Worm (Caenorhabditis elegans) whole organism, L1 larva: ENCODE data around the gene R11D1.1.

Source experiments
- C16A3.4 ChIP-seq: fragments of 150-350 bp; optimal IDR thresholded peaks from 2 replicates; lab custom pipeline; 2014; ENCODE audit warnings: missing biosample characterization, missing genetic modification characterization
- C34B4.2 ChIP-seq: sonication (generic microtip); optimal IDR thresholded peaks from 2 replicates; lab custom pipeline; 2017; ENCODE audit warnings: mild to moderate bottlenecking, missing genetic modification characterization, missing compliant biosample characterization
- Y116A8C.19 ChIP-seq: sonication (generic microtip); optimal IDR thresholded peaks from 2 replicates; lab custom pipeline; 2016; ENCODE audit warnings: missing compliant biosample characterization, missing genetic modification characterization, borderline replicate concordance
- alr-1 ChIP-seq: fragments of 200-800 bp; sonication (Bioruptor generic); optimal IDR thresholded peaks from 2 replicates; lab custom pipeline; 2018; ENCODE audit warnings: borderline replicate concordance, mild to moderate bottlenecking, missing genetic modification characterization, missing compliant biosample characterization
- ama-1 ChIP-seq: fragments of 150-350 bp; optimal IDR thresholded peaks from 2 replicates; lab custom pipeline; 2014
- ceh-63 ChIP-seq: fragments of 200-800 bp; sonication (Bioruptor generic); optimal IDR thresholded peaks from 2 replicates; lab custom pipeline; 2018; ENCODE audit warnings: mild to moderate bottlenecking, missing genetic modification characterization, missing compliant biosample characterization
- ceh-8 ChIP-seq: fragments of 200-800 bp; sonication (Bioruptor generic); optimal IDR thresholded peaks from 2 replicates; lab custom pipeline; 2018; ENCODE audit warnings: mild to moderate bottlenecking, missing genetic modification characterization, moderate library complexity, missing compliant biosample characterization
- ceh-88 ChIP-seq: fragments of 200-800 bp; sonication (Bioruptor generic); IDR thresholded peaks from 2 replicates; pipeline ENCODE4 v1.3.6; 2022; ENCODE audit warnings: missing genetic modification characterization, missing compliant biosample characterization
- ceh-90 ChIP-seq: sonication (generic microtip); optimal IDR thresholded peaks from 2 replicates; lab custom pipeline; 2016; ENCODE audit warnings: missing genetic modification characterization, missing compliant biosample characterization
- dpl-1 ChIP-seq, 3 experiments: fragments of 150-350 bp in 2 of 3; sonication (generic microtip) in 1 of 3; optimal IDR thresholded peaks; 2 replicates each; lab custom pipeline; 2014 to 2017; ENCODE audit warnings: missing biosample characterization in 3 of 3, missing genetic modification characterization in 3 of 3, missing genetic modification reagents in 3 of 3
- dsc-1 ChIP-seq: sonication (generic microtip); optimal IDR thresholded peaks from 2 replicates; lab custom pipeline; 2016; ENCODE audit warnings: mild to moderate bottlenecking, missing genetic modification characterization, missing compliant biosample characterization
- efl-3 ChIP-seq: fragments of 200-800 bp; sonication (Bioruptor generic); optimal IDR thresholded peaks from 2 replicates; lab custom pipeline; 2018; ENCODE audit warnings: mild to moderate bottlenecking, missing genetic modification characterization, missing compliant biosample characterization
- egl-27 ChIP-seq, 2 experiments: fragments of 150-350 bp in 1 of 2; sonication (generic microtip); optimal IDR thresholded peaks; 3 replicates each; lab custom pipeline; 2017 to 2018; ENCODE audit warnings: missing biosample characterization in 2 of 2, missing genetic modification characterization in 2 of 2, missing genetic modification reagents in 2 of 2
- elt-2 ChIP-seq: sonication (generic microtip); optimal IDR thresholded peaks from 2 replicates; lab custom pipeline; 2016; ENCODE audit warnings: missing genetic modification characterization, mild to moderate bottlenecking, inconsistent platforms, missing compliant biosample characterization, missing genetic modification reagents
- fkh-10 ChIP-seq: sonication (generic microtip); optimal IDR thresholded peaks from 2 replicates; lab custom pipeline; 2017; ENCODE audit warnings: missing biosample characterization, missing genetic modification reagents, missing genetic modification characterization
- fos-1 ChIP-seq: fragments of 150-350 bp; optimal IDR thresholded peaks from 2 replicates; lab custom pipeline; 2014; ENCODE audit warnings: missing biosample characterization, missing genetic modification characterization
- jun-1 ChIP-seq: fragments of 150-350 bp; optimal IDR thresholded peaks from 2 replicates; lab custom pipeline; 2014; ENCODE audit warnings: missing biosample characterization, missing genetic modification reagents, missing genetic modification characterization
- lin-14 ChIP-seq: fragments of 200-800 bp; sonication (Bioruptor generic); optimal IDR thresholded peaks from 2 replicates; lab custom pipeline; 2018; ENCODE audit warnings: mild to moderate bottlenecking, missing genetic modification characterization, moderate library complexity, missing compliant biosample characterization
- mab-9 ChIP-seq: fragments of 200-800 bp; sonication (Bioruptor generic); IDR thresholded peaks from 2 replicates; pipeline ENCODE4 v1.3.6; 2022; ENCODE audit warnings: missing genetic modification reagents, missing genetic modification characterization, missing compliant biosample characterization
- mep-1 ChIP-seq: fragments of 150-350 bp; optimal IDR thresholded peaks from 2 replicates; lab custom pipeline; 2014; ENCODE audit warnings: missing biosample characterization, missing genetic modification characterization
- nhr-20 ChIP-seq: sonication (generic microtip); optimal IDR thresholded peaks from 2 replicates; lab custom pipeline; 2016; ENCODE audit warnings: mild to moderate bottlenecking, missing genetic modification characterization, missing compliant biosample characterization
- nhr-47 ChIP-seq: sonication (generic microtip); optimal IDR thresholded peaks from 2 replicates; lab custom pipeline; 2016; ENCODE audit warnings: mild to moderate bottlenecking, missing genetic modification characterization, moderate library complexity, missing compliant biosample characterization
- nhr-77 ChIP-seq: fragments of 150-350 bp; optimal IDR thresholded peaks from 2 replicates; lab custom pipeline; 2014; ENCODE audit warnings: missing biosample characterization, missing genetic modification characterization
- nhr-84 ChIP-seq: sonication (generic microtip); optimal IDR thresholded peaks from 2 replicates; lab custom pipeline; 2017; ENCODE audit warnings: missing biosample characterization, missing genetic modification characterization
- nhr-85 ChIP-seq: sonication (generic microtip); peaks from one replicate; lab custom pipeline; 2016; ENCODE audit warnings: missing genetic modification characterization, inconsistent platforms, missing compliant biosample characterization
- nhr-90 ChIP-seq: sonication (generic microtip); optimal IDR thresholded peaks from 2 replicates; lab custom pipeline; 2016; ENCODE audit warnings: mild to moderate bottlenecking, missing genetic modification characterization, missing compliant biosample characterization; ENCODE audit not compliant: poor library complexity
- pag-3 ChIP-seq: sonication (generic microtip); optimal IDR thresholded peaks from 2 replicates; lab custom pipeline; 2017; ENCODE audit warnings: missing genetic modification characterization, mild to moderate bottlenecking, missing compliant biosample characterization, antibody characterized with exemption, borderline replicate concordance; ENCODE audit not compliant: insufficient read depth
- pax-3 ChIP-seq: fragments of 200-800 bp; sonication (Bioruptor generic); optimal IDR thresholded peaks from 2 replicates; lab custom pipeline; 2018; ENCODE audit warnings: mild to moderate bottlenecking, missing genetic modification characterization, moderate library complexity, missing compliant biosample characterization
- tbx-2 ChIP-seq: sonication (generic microtip); optimal IDR thresholded peaks from 2 replicates; lab custom pipeline; 2016; ENCODE audit warnings: missing genetic modification characterization, missing compliant biosample characterization
- unc-130 ChIP-seq: fragments of 150-350 bp; optimal IDR thresholded peaks from 2 replicates; lab custom pipeline; 2017; ENCODE audit warnings: missing biosample characterization, missing genetic modification characterization, inconsistent platforms
- unc-30 ChIP-seq: sonication (generic microtip); optimal IDR thresholded peaks from 2 replicates; lab custom pipeline; 2017; ENCODE audit warnings: missing biosample characterization, missing genetic modification characterization
- unc-98 ChIP-seq: fragments of 200-800 bp; sonication (Bioruptor generic); IDR thresholded peaks from 2 replicates; pipeline ENCODE4 v1.3.6; 2022; ENCODE audit warnings: missing genetic modification characterization, missing compliant biosample characterization
- xbp-1 ChIP-seq: sonication (generic microtip); optimal IDR thresholded peaks from 2 replicates; lab custom pipeline; 2016; ENCODE audit warnings: missing genetic modification characterization, missing compliant biosample characterization

Gene R11D1.1

DNA sequence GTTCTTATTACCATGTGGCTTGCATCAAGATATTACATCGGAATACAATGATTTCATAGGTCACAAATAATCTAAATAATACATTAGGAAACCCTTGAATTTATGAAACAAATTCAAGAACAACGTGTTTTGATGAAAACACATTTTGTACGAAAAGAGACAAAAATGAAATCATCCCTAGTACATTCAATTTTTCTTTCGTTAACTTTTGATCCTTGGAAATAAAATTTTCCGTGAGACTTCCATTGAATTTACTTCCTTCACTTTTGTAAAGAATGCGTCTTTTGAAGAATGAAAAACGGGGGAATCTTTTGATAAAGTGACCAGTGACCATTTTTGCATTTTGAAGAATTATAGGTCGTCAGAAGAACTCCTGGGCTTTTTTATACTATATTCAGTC, 30.4 kb upstream of the R11D1.1 start:
- peak; percentile 83 for TF ChIP-seq fkh-10 (GFP tag; lab: Kevin White, UChicago)
- TF ChIP-seq xbp-1 (tag; lab: Kevin White, UChicago): no peak
- TF ChIP-seq nhr-47: no peak
- TF ChIP-seq lin-14 (GFP tag; lab: Kevin White, UChicago): peak; percentile 2
- TF ChIP-seq ceh-63 (GFP tag; lab: Kevin White, UChicago): no peak
- TF ChIP-seq nhr-90 (tag; lab: Kevin White, UChicago): no peak
- no peak for TF ChIP-seq nhr-77 (tag; lab: Kevin White, UChicago)
- no peak for TF ChIP-seq efl-3 (GFP tag; lab: Kevin White, UChicago)

DNA sequence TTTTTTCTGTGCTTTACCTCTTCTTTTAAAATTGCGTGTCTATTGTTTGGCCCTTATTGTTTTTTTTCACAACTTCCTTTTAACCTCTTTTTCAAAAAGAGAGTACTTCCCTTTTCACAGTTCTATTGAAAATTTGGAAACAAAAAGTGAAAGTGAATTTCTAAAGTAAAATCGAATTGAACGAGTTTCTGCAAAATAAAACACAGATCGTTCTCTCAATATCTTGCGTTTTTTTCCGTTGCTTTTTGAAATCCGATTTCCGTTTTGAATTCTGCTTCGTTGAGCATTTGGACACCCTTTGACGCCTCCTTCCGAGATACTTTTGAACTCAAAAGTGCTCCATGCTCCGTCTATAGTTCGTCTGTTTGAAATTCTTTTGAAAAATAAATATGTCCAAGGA, 27.9 kb upstream of the R11D1.1 start:
- TF ChIP-seq fkh-10 (GFP tag; lab: Kevin White, UChicago) (peak; percentile 91), pax-3 (tag; lab: Kevin White, UChicago) (no peak), ceh-88 (GFP tag; lab: Robert Waterston, UW) (no peak), mab-9 (GFP tag; lab: Robert Waterston, UW) (no peak), alr-1 (tag; lab: Kevin White, UChicago) (no peak), lin-14 (GFP tag; lab: Kevin White, UChicago) (peak; percentile 26), mep-1 (tag; lab: Kevin White, UChicago) (no peak)

DNA sequence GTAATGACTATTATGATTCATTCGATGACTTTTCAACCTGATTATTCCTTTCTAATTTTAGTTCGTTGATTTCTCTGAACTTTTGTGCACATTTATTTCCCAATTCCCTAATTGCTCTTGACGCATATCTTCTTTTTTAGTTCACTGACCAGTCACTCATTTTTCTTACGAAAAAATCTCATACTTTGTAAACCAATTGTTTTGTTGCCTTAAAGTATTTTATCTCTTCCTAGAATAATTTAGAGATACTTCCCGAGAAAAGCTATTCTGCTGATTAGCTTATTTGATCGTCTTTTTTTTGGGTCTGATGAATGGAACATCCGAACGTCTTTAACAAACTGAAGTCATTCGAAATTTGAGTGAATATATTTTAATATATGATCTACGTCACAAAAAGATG, 24.9 kb upstream of the R11D1.1 start:
- TF ChIP-seq jun-1 (no peak), alr-1 (tag; lab: Kevin White, UChicago) (no peak), ceh-8 (GFP tag; lab: Kevin White, UChicago) (peak; percentile 53), unc-30 (no peak), dsc-1 (tag; lab: Kevin White, UChicago) (peak; percentile 64)

DNA sequence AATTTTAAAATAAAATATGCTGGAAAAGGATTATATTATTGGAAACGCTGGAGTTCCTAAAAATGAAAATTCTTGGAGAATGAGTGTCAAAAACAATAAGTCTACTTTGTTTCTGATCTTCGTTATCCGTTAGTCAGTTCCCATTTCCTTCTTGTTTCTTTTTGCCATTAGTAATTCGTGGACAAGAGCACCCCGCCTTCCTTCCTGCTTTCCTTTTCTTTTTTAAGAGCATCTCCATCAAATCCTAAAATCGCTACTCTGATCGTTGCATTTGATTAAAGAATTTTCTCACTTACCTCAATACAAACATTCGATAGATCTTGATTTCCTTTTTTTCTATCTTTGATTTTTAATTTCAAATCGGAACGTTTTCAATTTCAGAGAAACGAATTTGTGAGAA, 24.4 kb upstream of the R11D1.1 start, which contains the start of gene frpr-15:
Gene frpr-15, plus strand, starts transcription at position 301 of the 400 bp plus-strand sequence.
- peak; percentile 9 for TF ChIP-seq fkh-10 (GFP tag; lab: Kevin White, UChicago)
- TF ChIP-seq Y116A8C.19 (tag; lab: Kevin White, UChicago): no peak

DNA sequence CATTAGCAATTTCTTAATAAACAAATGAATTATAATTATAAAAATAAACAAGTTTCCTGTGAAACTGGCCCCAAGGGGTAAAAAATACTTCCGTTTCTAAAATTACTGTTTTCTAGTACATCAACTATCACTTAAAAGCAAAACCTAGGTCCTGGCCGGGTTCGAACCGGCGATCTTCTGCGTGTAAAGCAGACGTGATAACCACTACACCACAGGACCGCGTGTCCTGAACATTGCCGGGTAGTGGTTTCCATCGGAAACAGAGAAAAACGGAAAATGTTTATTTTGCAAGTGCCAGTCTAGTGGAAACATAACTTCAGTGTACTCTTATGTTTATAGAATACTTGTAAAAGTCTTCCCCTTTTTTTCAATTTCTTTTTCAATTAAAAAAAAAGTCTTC, 21.0 kb upstream of the R11D1.1 start:
- TF ChIP-seq nhr-90 (tag; lab: Kevin White, UChicago) (peak; percentile 7), egl-27 (tag; optimal IDR thresholded peaks at IDR 0.05; lab: Kevin White, UChicago) (no peak), ceh-90 (tag; lab: Kevin White, UChicago) (no peak), nhr-20 (tag; lab: Kevin White, UChicago) (peak; percentile 15)

DNA sequence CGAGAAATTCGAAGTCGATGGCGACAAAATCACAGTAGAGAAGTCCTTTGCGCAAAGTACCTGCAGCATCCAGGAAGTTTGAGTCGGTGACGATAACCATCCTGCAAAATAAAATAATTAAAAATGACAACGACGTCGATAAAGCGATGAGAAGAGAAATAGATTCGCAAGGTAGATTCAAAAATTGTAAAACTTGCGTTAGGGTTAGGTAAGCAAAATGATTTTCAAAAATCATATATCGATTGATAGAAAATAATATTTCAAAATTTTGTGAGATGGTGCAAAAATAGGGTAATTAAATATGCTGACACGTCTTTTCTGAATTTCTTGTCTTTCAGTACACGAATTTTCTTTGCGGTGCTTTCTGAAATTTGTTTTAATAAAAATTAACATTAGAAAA, 9.0 kb upstream of the R11D1.1 start, which contains the start of gene parn-1:
Gene parn-1, minus strand, starts transcription at position 101 of the 400 bp plus-strand sequence.
- TF ChIP-seq mab-9 (GFP tag; lab: Robert Waterston, UW) (no peak), C16A3.4 (tag; lab: Kevin White, UChicago) (no peak), elt-2 (tag; lab: Kevin White, UChicago) (no peak), unc-130 (no peak), C34B4.2 (tag; lab: Kevin White, UChicago) (no peak), tbx-2 (tag; lab: Kevin White, UChicago) (no peak), dpl-1 (GFP tag; optimal IDR thresholded peaks at IDR 0.05; lab: Kevin White, UChicago) (no peak), ama-1 (no peak), nhr-20 (tag; lab: Kevin White, UChicago) (no peak), unc-98 (GFP tag; lab: Robert Waterston, UW) (no peak), nhr-84 (tag; lab: Kevin White, UChicago) (no peak), nhr-85 (no peak), fos-1 (no peak), Y116A8C.19 (tag; lab: Kevin White, UChicago) (no peak), pag-3 (no peak), egl-27 (tag; optimal IDR thresholded peaks at IDR 0.05; lab: Kevin White, UChicago) (no peak)
